Fruit fly (Drosophila melanogaster) whole organism, embryonic: ENCODE measurements around the gene CG14839.

Experiments used
- CG1024 ChIP-seq: fragments of 200-800 bp; sonication (Bioruptor generic); IDR thresholded peaks from 2 replicates; pipeline ENCODE4 v1.3.6; 2022; ENCODE audit warnings: missing biosample characterization, missing genetic modification characterization
- CG12659 ChIP-seq: fragments of 200-800 bp; sonication (Bioruptor generic); optimal IDR thresholded peaks from 3 replicates; lab custom pipeline; 2017; ENCODE audit warnings: mild to moderate bottlenecking, missing biosample characterization, missing genetic modification reagents, missing genetic modification characterization
- CG13287 ChIP-seq: fragments of 200-800 bp; sonication (Bioruptor generic); IDR thresholded peaks from 2 replicates; pipeline ENCODE4 v1.3.6; 2022; ENCODE audit warnings: missing biosample characterization, missing genetic modification characterization; ENCODE audit not compliant: partially characterized antibody
- CG14965 ChIP-seq: fragments of 200-800 bp; sonication (Bioruptor generic); optimal IDR thresholded peaks from 2 replicates; lab custom pipeline; 2016; ENCODE audit warnings: missing biosample characterization, missing genetic modification characterization, borderline replicate concordance
- CG15011 ChIP-seq: fragments of 200-800 bp; sonication (Bioruptor generic); optimal IDR thresholded peaks from 3 replicates; lab custom pipeline; 2018; ENCODE audit warnings: missing biosample characterization, mild to moderate bottlenecking, missing genetic modification characterization
- CG1647 ChIP-seq: fragments of 200-800 bp; sonication (Bioruptor generic); optimal IDR thresholded peaks from 3 replicates; lab custom pipeline; 2016; ENCODE audit warnings: missing biosample characterization, missing genetic modification characterization
- CG17186 ChIP-seq: fragments of 200-800 bp; sonication (Bioruptor generic); optimal IDR thresholded peaks from 3 replicates; lab custom pipeline; 2017; ENCODE audit warnings: missing biosample characterization, missing genetic modification reagents, missing genetic modification characterization
- CG17568 ChIP-seq: fragments of 200-800 bp; sonication (Bioruptor generic); optimal IDR thresholded peaks from 2 replicates; lab custom pipeline; 2018; ENCODE audit warnings: missing biosample characterization, mild to moderate bottlenecking, missing genetic modification characterization, moderate library complexity
- CG2875 ChIP-seq: fragments of 200-800 bp; sonication (Bioruptor generic); optimal IDR thresholded peaks from 2 replicates; lab custom pipeline; 2017; ENCODE audit warnings: missing biosample characterization, mild to moderate bottlenecking, missing genetic modification characterization, missing genetic modification reagents
- CG3281 ChIP-seq: fragments of 200-800 bp; sonication (Bioruptor generic); optimal IDR thresholded peaks from 3 replicates; lab custom pipeline; 2017; ENCODE audit warnings: missing biosample characterization, mild to moderate bottlenecking, missing genetic modification characterization
- CG34422 ChIP-seq: fragments of 200-800 bp; sonication (Bioruptor generic); IDR thresholded peaks from 3 replicates; pipeline ENCODE4 v1.3.6; 2022; ENCODE audit warnings: missing biosample characterization, missing genetic modification characterization
- CG3847 ChIP-seq: fragments of 200-800 bp; sonication (Bioruptor generic); IDR thresholded peaks from 2 replicates; pipeline ENCODE4 v1.3.6; 2022; ENCODE audit warnings: missing biosample characterization, missing genetic modification characterization
- CG3995 ChIP-seq: fragments of 200-800 bp; sonication (Bioruptor generic); optimal IDR thresholded peaks from 3 replicates; lab custom pipeline; 2016; ENCODE audit warnings: missing biosample characterization, missing genetic modification characterization
- CG4424 ChIP-seq: fragments of 200-800 bp; sonication (Bioruptor generic); optimal IDR thresholded peaks from 3 replicates; lab custom pipeline; 2016; ENCODE audit warnings: missing biosample characterization, missing genetic modification characterization
- CG6254 ChIP-seq: fragments of 200-800 bp; sonication (Bioruptor generic); optimal IDR thresholded peaks from 3 replicates; lab custom pipeline; 2017; ENCODE audit warnings: mild to moderate bottlenecking, missing biosample characterization, missing genetic modification reagents, missing genetic modification characterization
- CG6654 ChIP-seq: fragments of 200-800 bp; sonication (Bioruptor generic); optimal IDR thresholded peaks from 2 replicates; lab custom pipeline; 2017; ENCODE audit warnings: missing biosample characterization, mild to moderate bottlenecking, missing genetic modification characterization
- CG8944 ChIP-seq: fragments of 200-800 bp; sonication (Bioruptor generic); optimal IDR thresholded peaks from 3 replicates; lab custom pipeline; 2016; ENCODE audit warnings: missing biosample characterization, missing genetic modification characterization
- CTCF ChIP-seq: fragments of 200-800 bp; sonication (Bioruptor generic); optimal IDR thresholded peaks from 2 replicates; lab custom pipeline; 2017; ENCODE audit warnings: missing biosample characterization, mild to moderate bottlenecking, missing genetic modification characterization, moderate library complexity
- Doc3 ChIP-seq: fragments of 200-800 bp; sonication (Bioruptor generic); IDR thresholded peaks from 3 replicates; pipeline ENCODE4 v1.3.6; 2022; ENCODE audit warnings: missing biosample characterization, missing genetic modification characterization; ENCODE audit not compliant: partially characterized antibody
- Dp ChIP-seq: fragments of 200-800 bp; sonication (Bioruptor generic); optimal IDR thresholded peaks from 2 replicates; lab custom pipeline; 2018; ENCODE audit warnings: missing biosample characterization, mild to moderate bottlenecking, missing genetic modification characterization, moderate library complexity
- E2f2 ChIP-seq: fragments of 200-800 bp; sonication (Bioruptor generic); IDR thresholded peaks from 2 replicates; pipeline ENCODE4 v1.3.6; 2022; ENCODE audit warnings: missing biosample characterization, missing genetic modification characterization
- Ets65A ChIP-seq: fragments of 200-800 bp; sonication (Bioruptor generic); peaks from one replicate; lab custom pipeline; 2016; ENCODE audit warnings: missing biosample characterization, missing genetic modification characterization
- Hey ChIP-seq: fragments of 200-800 bp; sonication (Bioruptor generic); optimal IDR thresholded peaks from 3 replicates; lab custom pipeline; 2018; ENCODE audit warnings: missing biosample characterization, mild to moderate bottlenecking, missing genetic modification characterization
- Med ChIP-seq: fragments of 200-800 bp; sonication (Bioruptor generic); peaks from one replicate; lab custom pipeline; 2016; ENCODE audit warnings: missing biosample characterization, missing genetic modification characterization, mild to moderate bottlenecking, inconsistent platforms, moderate library complexity
- Meics ChIP-seq: fragments of 200-800 bp; sonication (Bioruptor generic); optimal IDR thresholded peaks from 2 replicates; lab custom pipeline; 2017; ENCODE audit warnings: missing biosample characterization, mild to moderate bottlenecking, missing genetic modification characterization
- Myb ChIP-seq: fragments of 200-800 bp; sonication (Bioruptor generic); optimal IDR thresholded peaks from 2 replicates; lab custom pipeline; 2016; ENCODE audit warnings: missing biosample characterization, missing genetic modification characterization
- abd-A ChIP-seq: fragments of 200-800 bp; sonication (Bioruptor generic); optimal IDR thresholded peaks from 3 replicates; lab custom pipeline; 2019; ENCODE audit warnings: missing biosample characterization, mild to moderate bottlenecking, missing genetic modification characterization, moderate library complexity
- az2 ChIP-seq: fragments of 200-800 bp; sonication (Bioruptor generic); optimal IDR thresholded peaks from 3 replicates; lab custom pipeline; 2016; ENCODE audit warnings: missing biosample characterization, missing genetic modification characterization
- bowl ChIP-seq: fragments of 200-800 bp; sonication (Bioruptor generic); IDR thresholded peaks from 2 replicates; pipeline ENCODE4 v1.3.6; 2022; ENCODE audit warnings: missing biosample characterization, missing genetic modification characterization
- crc ChIP-seq: fragments of 200-800 bp; sonication (Bioruptor generic); optimal IDR thresholded peaks from 2 replicates; lab custom pipeline; 2016; ENCODE audit warnings: missing biosample characterization, missing genetic modification characterization
- crp ChIP-seq, 2 experiments: fragments of 200-800 bp; sonication (Bioruptor generic); optimal IDR thresholded peaks; 2 replicates in 1 of 2; 3 replicates in 1 of 2; lab custom pipeline; 2017; ENCODE audit warnings: missing biosample characterization in 2 of 2, missing genetic modification characterization in 2 of 2, mild to moderate bottlenecking in 1 of 2, moderate library complexity in 1 of 2
- fd96Cb ChIP-seq: fragments of 200-800 bp; sonication (Bioruptor generic); optimal IDR thresholded peaks from 2 replicates; lab custom pipeline; 2018; ENCODE audit warnings: missing biosample characterization, mild to moderate bottlenecking, missing genetic modification characterization, moderate library complexity
- gce ChIP-seq: fragments of 200-800 bp; sonication (Bioruptor generic); IDR thresholded peaks from 3 replicates; pipeline ENCODE4 v1.3.6; 2022; ENCODE audit warnings: missing biosample characterization, missing genetic modification characterization
- gsb ChIP-seq: fragments of 200-800 bp; sonication (Bioruptor generic); IDR thresholded peaks from 2 replicates; pipeline ENCODE4 v1.3.6; 2022; ENCODE audit warnings: missing biosample characterization, missing genetic modification characterization
- jigr1 ChIP-seq: fragments of 200-800 bp; sonication (Bioruptor generic); IDR thresholded peaks from 3 replicates; pipeline ENCODE4 v1.3.6; 2022; ENCODE audit warnings: missing biosample characterization, missing genetic modification characterization
- lola ChIP-seq, 3 experiments: fragments of >200 bp in 2 of 3; fragments of 200-800 bp in 1 of 3; sonication (Bioruptor generic) in 1 of 3; optimal IDR thresholded peaks; 2 replicates each; lab custom pipeline; 2017 to 2019; ENCODE audit warnings: missing biosample characterization in 3 of 3, missing genetic modification characterization in 3 of 3, mild to moderate bottlenecking in 1 of 3, moderate library complexity in 1 of 3
- mirr ChIP-seq: fragments of 200-800 bp; sonication (Bioruptor generic); optimal IDR thresholded peaks from 3 replicates; lab custom pipeline; 2018; ENCODE audit warnings: missing biosample characterization, mild to moderate bottlenecking, missing genetic modification characterization
- nmo ChIP-seq: fragments of 200-800 bp; sonication (Bioruptor generic); optimal IDR thresholded peaks from 2 replicates; lab custom pipeline; 2018; ENCODE audit warnings: missing biosample characterization, mild to moderate bottlenecking, missing genetic modification characterization, moderate library complexity
- pzg ChIP-seq: fragments of 200-800 bp; sonication (Bioruptor generic); optimal IDR thresholded peaks from 3 replicates; lab custom pipeline; 2018; ENCODE audit warnings: missing biosample characterization, mild to moderate bottlenecking, missing genetic modification characterization, moderate library complexity
- ro ChIP-seq: fragments of 200-800 bp; sonication (Bioruptor generic); IDR thresholded peaks from 2 replicates; pipeline ENCODE4 v1.3.6; 2022; ENCODE audit warnings: missing biosample characterization, missing genetic modification characterization
- sd ChIP-seq: fragments of 200-800 bp; sonication (Bioruptor generic); optimal IDR thresholded peaks from 3 replicates; lab custom pipeline; 2018; ENCODE audit warnings: missing biosample characterization, mild to moderate bottlenecking, missing genetic modification characterization, moderate library complexity
- shn ChIP-seq: fragments of 200-800 bp; sonication (Bioruptor generic); optimal IDR thresholded peaks from 3 replicates; lab custom pipeline; 2016; ENCODE audit warnings: missing biosample characterization, missing genetic modification characterization
- sisA ChIP-seq: fragments of 200-800 bp; sonication (Bioruptor generic); IDR thresholded peaks from 2 replicates; pipeline ENCODE4 v1.3.6; 2022; ENCODE audit warnings: missing biosample characterization, missing genetic modification characterization
- ssp ChIP-seq: fragments of 200-800 bp; sonication (Bioruptor generic); IDR thresholded peaks from 2 replicates; pipeline ENCODE4 v1.3.6; 2022; ENCODE audit warnings: missing biosample characterization, missing genetic modification characterization
- stwl ChIP-seq: fragments of 200-800 bp; sonication (Bioruptor generic); optimal IDR thresholded peaks from 3 replicates; lab custom pipeline; 2018; ENCODE audit warnings: missing biosample characterization, mild to moderate bottlenecking, missing genetic modification characterization, moderate library complexity
- tll ChIP-seq, 2 experiments: fragments of 200-800 bp in 1 of 2; fragments of >200 bp in 1 of 2; sonication (Bioruptor generic) in 1 of 2; optimal IDR thresholded peaks; 2 replicates each; lab custom pipeline; 2017 to 2019; ENCODE audit warnings: missing biosample characterization in 2 of 2, missing genetic modification characterization in 2 of 2, mild to moderate bottlenecking in 1 of 2, moderate library complexity in 1 of 2
- z ChIP-seq: fragments of 200-800 bp; sonication (Bioruptor generic); IDR thresholded peaks from 3 replicates; pipeline ENCODE4 v1.3.6; 2022; ENCODE audit warnings: missing biosample characterization, missing genetic modification characterization
- zf30C ChIP-seq: fragments of 200-800 bp; sonication (Bioruptor generic); optimal IDR thresholded peaks from 3 replicates; lab custom pipeline; 2018; ENCODE audit warnings: missing biosample characterization, mild to moderate bottlenecking, missing genetic modification characterization

CG14839 gene

DNA sequence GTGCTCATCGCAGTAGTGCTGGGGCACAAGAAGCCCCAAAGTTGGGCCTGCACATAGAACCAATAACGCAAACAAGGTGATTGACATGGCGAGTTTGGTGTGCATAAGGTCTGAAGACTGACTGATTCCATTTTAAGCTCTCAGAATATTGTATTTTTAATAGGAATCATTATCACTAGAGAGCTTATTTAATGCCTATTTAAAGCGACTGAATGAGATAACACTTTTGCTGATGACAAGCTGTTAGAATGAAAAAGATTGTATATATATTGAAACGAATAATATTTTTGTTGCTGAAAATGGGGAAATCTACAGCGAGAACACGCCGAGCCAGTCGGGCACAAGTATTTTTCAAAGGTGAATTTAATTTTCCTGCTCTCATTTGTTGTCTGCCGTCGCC is 16.8 kb upstream of the CG14839 start, which contains the start of gene CG9616:
CG9616 (minus strand) TSS at position 101 of the 400 bp plus-strand sequence.
- TF ChIP-seq bowl (GFP tag; lab: Robert Waterston, UW) (no peak), Ets65A (GFP tag; lab: Kevin White, UChicago) (peak; percentile 68), shn (GFP tag; lab: Kevin White, UChicago) (no peak), CG1647 (no peak)
- TF ChIP-seq, all 482 proteins: peak for 1

DNA sequence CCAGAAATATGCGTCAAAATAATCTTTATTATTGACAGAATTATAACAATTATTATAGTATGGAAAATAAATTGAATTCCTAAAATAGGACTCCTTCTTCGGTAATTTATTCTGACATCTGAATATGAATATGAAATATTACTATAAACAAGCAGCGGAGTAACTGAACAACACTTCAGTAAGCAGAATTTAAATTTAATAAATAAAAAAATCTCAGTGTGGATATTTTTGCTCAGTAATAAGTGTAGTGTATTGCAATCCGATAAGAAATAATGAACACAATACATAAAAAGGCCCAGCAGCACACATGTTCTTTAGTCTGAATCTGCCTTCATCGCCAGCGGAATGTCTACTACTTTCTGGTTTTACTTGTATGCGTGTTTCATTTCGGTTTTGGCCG is 6.4 kb upstream of the CG14839 start, which contains the start of gene CG43179:
CG43179 (plus strand) TSS at position 301 of the 400 bp plus-strand sequence.
- TF ChIP-seq zf30C (no peak), CG1024 (GFP tag; lab: Robert Waterston, UW) (no peak), CG12659 (GFP tag; lab: Kevin White, UChicago) (no peak), CG15011 (no peak), CG6254 (no peak), CG3281 (GFP tag; lab: Kevin White, UChicago) (no peak), lola (GFP tag; optimal IDR thresholded peaks at IDR 0.05; lab: Kevin White, UChicago) (no peak), fd96Cb (no peak), z (GFP tag; lab: Robert Waterston, UW) (no peak), gce (no peak), ro (GFP tag; lab: Robert Waterston, UW) (no peak), Doc3 (GFP tag; lab: Robert Waterston, UW) (no peak), CG6654 (no peak), sd (no peak), CG17568 (GFP tag; lab: Kevin White, UChicago) (no peak), Hey (tag; lab: Kevin White, UChicago) (no peak), CG3995 (GFP tag; lab: Kevin White, UChicago) (no peak), CG2875 (GFP tag; lab: Kevin White, UChicago) (no peak), CG4424 (GFP tag; lab: Kevin White, UChicago) (no peak)

DNA sequence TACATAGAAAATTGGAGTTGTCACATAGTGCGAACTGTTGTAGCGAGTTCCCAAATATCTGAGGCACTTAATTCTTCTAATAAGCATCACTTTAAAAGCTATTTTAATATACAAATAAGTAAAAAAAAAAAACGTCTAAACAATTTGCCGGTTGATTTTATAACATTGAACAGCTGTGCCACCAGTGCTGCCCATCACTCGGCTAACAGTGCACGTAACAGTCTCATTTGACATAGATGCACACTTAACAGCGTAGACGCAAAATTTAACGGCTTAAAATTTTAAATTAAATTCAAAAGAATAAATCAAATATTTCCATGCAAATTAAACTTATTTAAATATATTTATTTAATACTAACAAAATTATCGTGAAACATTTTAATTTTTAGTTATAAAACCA is 2.4 kb upstream of the CG14839 start, which contains the start of gene MetRS-m:
MetRS-m (minus strand) TSS at position 171 of the 400 bp plus-strand sequence.
- no peak for TF ChIP-seq Med (GFP tag; lab: Kevin White, UChicago)
- TF ChIP-seq Meics, result no peak
- peak; percentile 6 for TF ChIP-seq pzg (GFP tag; lab: Kevin White, UChicago)
- TF ChIP-seq stwl, result peak; percentile 58
- peak; percentile 18; the same call in 1 of the 2 replicates for TF ChIP-seq CG13287 (GFP tag; lab: Robert Waterston, UW)
- TF ChIP-seq E2f2 (GFP tag; lab: Robert Waterston, UW), result peak; percentile 59; the same call in 1 of the 2 replicates
- TF ChIP-seq CG8944, result no peak
- TF ChIP-seq Dp (GFP tag; lab: Kevin White, UChicago), result peak; percentile 54
- TF ChIP-seq Myb (GFP tag; lab: Kevin White, UChicago), result peak; percentile 63
- TF ChIP-seq crp (GFP tag; optimal IDR thresholded peaks at IDR 0.05; lab: Kevin White, UChicago), result peak; percentile 32 to 87
- peak; percentile 37 for TF ChIP-seq CG17186

DNA sequence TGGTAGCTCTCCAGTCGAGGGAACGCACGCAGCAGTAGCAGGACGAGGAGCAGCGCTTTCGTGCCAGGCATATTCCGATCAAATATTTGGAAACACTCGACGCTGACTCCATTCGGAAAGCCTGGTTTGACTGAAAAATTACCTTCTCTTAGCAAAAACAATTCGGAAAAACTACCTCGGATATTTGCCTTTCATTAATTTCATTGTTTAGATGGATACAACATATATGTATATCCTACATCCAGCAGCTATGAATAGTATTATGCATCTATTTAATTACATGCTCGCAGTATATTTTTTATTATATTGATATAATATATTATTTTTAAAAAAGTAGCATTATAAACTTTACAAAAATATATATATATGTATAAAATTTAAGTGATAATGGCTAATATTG is 1.1 kb upstream of the CG14839 start, which contains the start of gene CG14840:
CG14840 (minus strand) TSS at position 101 of the 400 bp plus-strand sequence.
- TF ChIP-seq abd-A, result no peak
- TF ChIP-seq tll (GFP tag; optimal IDR thresholded peaks at IDR 0.05; lab: Kevin White, UChicago), result no peak
- TF ChIP-seq nmo (GFP tag; lab: Kevin White, UChicago), result no peak
- no peak for TF ChIP-seq az2 (GFP tag; lab: Kevin White, UChicago)
- no peak for TF ChIP-seq Meics
- TF ChIP-seq CTCF, result no peak
- no peak for TF ChIP-seq CG14965 (GFP tag; lab: Kevin White, UChicago)
- no peak for TF ChIP-seq ssp (GFP tag; lab: Robert Waterston, UW)
- no peak for TF ChIP-seq mirr (GFP tag; lab: Kevin White, UChicago)
- TF ChIP-seq crc (GFP tag; lab: Kevin White, UChicago), result no peak
- no peak for TF ChIP-seq CG34422 (GFP tag; lab: Robert Waterston, UW)
- TF ChIP-seq CG3847, result no peak
- no peak for TF ChIP-seq gsb
- TF ChIP-seq jigr1 (GFP tag; lab: Robert Waterston, UW), result no peak
- no peak for TF ChIP-seq sisA (GFP tag; lab: Robert Waterston, UW)
